Worm (Caenorhabditis elegans) whole organism, young adult: ENCODE measurements around the gene sbsp-1.

Experiments
- F10E7.11 ChIP-seq: sonication (generic microtip); optimal IDR thresholded peaks from 2 replicates; lab custom pipeline; 2017; ENCODE audit warnings: mild to moderate bottlenecking, missing genetic modification characterization, moderate library complexity, missing compliant biosample characterization
- F23B12.7 ChIP-seq: sonication (generic microtip); optimal IDR thresholded peaks from 2 replicates; lab custom pipeline; 2017; ENCODE audit warnings: missing genetic modification characterization, mild to moderate bottlenecking, missing compliant biosample characterization, antibody characterized with exemption, moderate library complexity; ENCODE audit not compliant: insufficient read depth
- F33H1.4 ChIP-seq: fragments of 200-800 bp; sonication (Bioruptor generic); IDR thresholded peaks from 2 replicates; pipeline ENCODE4 v1.3.6; 2022; ENCODE audit warnings: missing genetic modification reagents, missing genetic modification characterization, missing compliant biosample characterization
- F37B4.10 ChIP-seq: fragments of 200-800 bp; sonication (Bioruptor generic); IDR thresholded peaks from 2 replicates; pipeline ENCODE4 v1.3.6; 2022; ENCODE audit warnings: missing genetic modification characterization, missing compliant biosample characterization
- F39B2.1 ChIP-seq: fragments of 200-800 bp; sonication (Bioruptor generic); IDR thresholded peaks from 2 replicates; pipeline ENCODE4 v1.3.6; 2022; ENCODE audit warnings: missing genetic modification reagents, missing genetic modification characterization, missing compliant biosample characterization
- F49E8.2 ChIP-seq: sonication (generic microtip); optimal IDR thresholded peaks from 3 replicates; lab custom pipeline; 2017; ENCODE audit warnings: missing genetic modification characterization, mild to moderate bottlenecking, missing compliant biosample characterization, antibody characterized with exemption, moderate library complexity; ENCODE audit not compliant: insufficient read depth
- F52B5.7 ChIP-seq: sonication (generic microtip); optimal IDR thresholded peaks from 2 replicates; lab custom pipeline; 2016; ENCODE audit warnings: mild to moderate bottlenecking, missing genetic modification characterization, missing compliant biosample characterization
- F55B11.4 ChIP-seq: sonication (generic microtip); optimal IDR thresholded peaks from 2 replicates; lab custom pipeline; 2016; ENCODE audit warnings: missing compliant biosample characterization, missing genetic modification characterization, borderline replicate concordance; ENCODE audit not compliant: insufficient read depth
- Y53F4B.3 ChIP-seq: fragments of 200-800 bp; sonication (Bioruptor generic); IDR thresholded peaks from 2 replicates; pipeline ENCODE4 v1.3.6; 2022; ENCODE audit warnings: missing genetic modification reagents, missing genetic modification characterization, missing compliant biosample characterization
- Y53G8AR.9 ChIP-seq: fragments of 200-800 bp; sonication (Bioruptor generic); conservative IDR thresholded peaks from 2 replicates; pipeline ENCODE4 v1.3.6; 2022; ENCODE audit warnings: missing genetic modification reagents, missing genetic modification characterization, missing compliant biosample characterization
- Y67H2A.10 ChIP-seq: fragments of 200-800 bp; sonication (Bioruptor generic); conservative IDR thresholded peaks from 2 replicates; pipeline ENCODE4 v1.3.6; 2022; ENCODE audit warnings: missing genetic modification reagents, missing genetic modification characterization, missing compliant biosample characterization
- akir-1 ChIP-seq: fragments of 200-800 bp; sonication (Bioruptor generic); optimal IDR thresholded peaks from 2 replicates; lab custom pipeline; 2018; ENCODE audit warnings: mild to moderate bottlenecking, missing genetic modification characterization, moderate library complexity, missing compliant biosample characterization
- ama-1 ChIP-seq, 3 experiments: fragments of 150-350 bp in 1 of 3; sonication (generic microtip) in 2 of 3; optimal IDR thresholded peaks; 2 replicates each; lab custom pipeline; 2014 to 2018; ENCODE audit warnings: missing biosample characterization in 2 of 3, missing genetic modification characterization in 2 of 3, missing genetic modification reagents in 2 of 3
- aptf-3 ChIP-seq: fragments of 200-800 bp; sonication (Bioruptor generic); IDR thresholded peaks from 2 replicates; pipeline ENCODE4 v1.3.6; 2022; ENCODE audit warnings: missing genetic modification characterization, missing compliant biosample characterization
- athp-1 ChIP-seq: sonication (generic microtip); optimal IDR thresholded peaks from 2 replicates; lab custom pipeline; 2017; ENCODE audit warnings: mild to moderate bottlenecking, missing genetic modification characterization, missing compliant biosample characterization
- ceh-100 ChIP-seq: fragments of 200-800 bp; sonication (Bioruptor generic); IDR thresholded peaks from 2 replicates; pipeline ENCODE4 v1.3.6; 2022; ENCODE audit warnings: missing genetic modification reagents, missing genetic modification characterization, missing compliant biosample characterization
- ceh-40 ChIP-seq: fragments of 200-800 bp; sonication (Bioruptor generic); IDR thresholded peaks from 2 replicates; pipeline ENCODE4 v1.3.6; 2022; ENCODE audit warnings: missing genetic modification characterization, missing compliant biosample characterization
- ceh-91 ChIP-seq: fragments of 200-800 bp; sonication (Bioruptor generic); IDR thresholded peaks from 2 replicates; pipeline ENCODE4 v1.3.6; 2022; ENCODE audit warnings: missing genetic modification reagents, missing genetic modification characterization, missing compliant biosample characterization
- chd-7 ChIP-seq: sonication (generic microtip); optimal IDR thresholded peaks from 2 replicates; lab custom pipeline; 2016; ENCODE audit warnings: mild to moderate bottlenecking, missing genetic modification characterization, moderate library complexity, missing compliant biosample characterization
- egl-18 ChIP-seq: fragments of 200-800 bp; sonication (Bioruptor generic); IDR thresholded peaks from 2 replicates; pipeline ENCODE4 v1.3.6; 2022; ENCODE audit warnings: missing genetic modification reagents, missing genetic modification characterization, missing compliant biosample characterization
- egrh-3 ChIP-seq: fragments of 200-800 bp; sonication (Bioruptor generic); IDR thresholded peaks from 2 replicates; pipeline ENCODE4 v1.3.6; 2022; ENCODE audit warnings: missing genetic modification reagents, missing genetic modification characterization, missing compliant biosample characterization
- him-1 ChIP-seq: sonication (generic microtip); optimal IDR thresholded peaks from 2 replicates; lab custom pipeline; 2016; ENCODE audit warnings: missing genotype, missing genetic modification reagents, missing genetic modification characterization, missing compliant biosample characterization
- hlh-12 ChIP-seq: sonication (generic microtip); optimal IDR thresholded peaks from 2 replicates; lab custom pipeline; 2016; ENCODE audit warnings: missing genetic modification characterization, missing compliant biosample characterization
- hlh-26 ChIP-seq: fragments of 200-800 bp; sonication (Bioruptor generic); conservative IDR thresholded peaks from 2 replicates; pipeline ENCODE4 v1.3.6; 2022; ENCODE audit warnings: missing genetic modification reagents, missing genetic modification characterization, missing compliant biosample characterization
- hmg-20 ChIP-seq: fragments of 200-800 bp; sonication (Bioruptor generic); IDR thresholded peaks from 2 replicates; pipeline ENCODE4 v1.3.6; 2022; ENCODE audit warnings: missing genetic modification reagents, missing genetic modification characterization, missing compliant biosample characterization
- hsf-1 ChIP-seq: fragments of 200-800 bp; sonication (Bioruptor generic); IDR thresholded peaks from 2 replicates; pipeline ENCODE4 v1.3.6; 2022; ENCODE audit warnings: missing genetic modification reagents, missing genetic modification characterization, missing compliant biosample characterization
- lin-35 ChIP-seq, 3 experiments: fragments of 150-350 bp in 2 of 3; sonication (generic microtip) in 1 of 3; optimal IDR thresholded peaks; 2 replicates each; lab custom pipeline; 2014 to 2018; ENCODE audit warnings: missing biosample characterization in 3 of 3, missing genetic modification characterization in 3 of 3, missing genetic modification reagents in 3 of 3
- lin-54 ChIP-seq: fragments of 200-800 bp; sonication (Bioruptor generic); optimal IDR thresholded peaks from 2 replicates; lab custom pipeline; 2018; ENCODE audit warnings: mild to moderate bottlenecking, missing genetic modification characterization, missing compliant biosample characterization
- lsy-27 ChIP-seq: sonication (generic microtip); optimal IDR thresholded peaks from 2 replicates; lab custom pipeline; 2017; ENCODE audit warnings: missing genetic modification characterization, mild to moderate bottlenecking, missing compliant biosample characterization, antibody characterized with exemption, missing genotype, borderline replicate concordance; ENCODE audit not compliant: insufficient read depth
- madf-6 ChIP-seq: fragments of 200-800 bp; sonication (Bioruptor generic); IDR thresholded peaks from 2 replicates; pipeline ENCODE4 v1.3.6; 2022; ENCODE audit warnings: missing genetic modification reagents, missing genetic modification characterization, missing compliant biosample characterization
- mel-28 ChIP-seq: sonication (generic microtip); optimal IDR thresholded peaks from 2 replicates; lab custom pipeline; 2016; ENCODE audit warnings: borderline replicate concordance, mild to moderate bottlenecking, missing genetic modification characterization, missing compliant biosample characterization
- mes-4 ChIP-seq: sonication (generic microtip); optimal IDR thresholded peaks from 2 replicates; lab custom pipeline; 2016; ENCODE audit warnings: missing genotype, missing genetic modification characterization, missing compliant biosample characterization
- nfya-1 ChIP-seq: sonication (generic microtip); optimal IDR thresholded peaks from 2 replicates; lab custom pipeline; 2017; ENCODE audit warnings: antibody characterized with exemption, missing compliant biosample characterization, missing genetic modification characterization, borderline replicate concordance; ENCODE audit not compliant: insufficient read depth
- nfyb-1 ChIP-seq: fragments of 200-800 bp; sonication (Bioruptor generic); IDR thresholded peaks from 2 replicates; pipeline ENCODE4 v1.3.6; 2022; ENCODE audit warnings: missing genetic modification reagents, missing genetic modification characterization, missing compliant biosample characterization
- nhr-27 ChIP-seq: fragments of 200-800 bp; sonication (Bioruptor generic); optimal IDR thresholded peaks from 2 replicates; lab custom pipeline; 2018; ENCODE audit warnings: mild to moderate bottlenecking, missing genetic modification characterization, moderate library complexity, missing compliant biosample characterization
- nhr-90 ChIP-seq: sonication (generic microtip); optimal IDR thresholded peaks from 2 replicates; lab custom pipeline; 2016; ENCODE audit warnings: missing genotype, mild to moderate bottlenecking, missing genetic modification characterization, missing compliant biosample characterization
- repo-1 ChIP-seq: sonication (generic microtip); optimal IDR thresholded peaks from 2 replicates; lab custom pipeline; 2017; ENCODE audit warnings: mild to moderate bottlenecking, missing genetic modification characterization, missing compliant biosample characterization
- sea-2 ChIP-seq: fragments of 200-800 bp; sonication (Bioruptor generic); IDR thresholded peaks from 2 replicates; pipeline ENCODE4 v1.3.6; 2022; ENCODE audit warnings: missing genetic modification characterization, missing compliant biosample characterization
- snpc-3.4 ChIP-seq: sonication (generic microtip); optimal IDR thresholded peaks from 2 replicates; lab custom pipeline; 2017; ENCODE audit warnings: missing genetic modification characterization, mild to moderate bottlenecking, missing compliant biosample characterization, antibody characterized with exemption, moderate library complexity, missing genotype, missing genetic modification reagents
- snpc-4 ChIP-seq, 5 experiments: fragments of 150-350 bp in 1 of 5; sonication (generic microtip) in 4 of 5; optimal IDR thresholded peaks; 2 replicates each; lab custom pipeline; 2014 to 2018; ENCODE audit warnings: missing genetic modification characterization in 5 of 5, missing biosample characterization in 3 of 5, antibody characterized with exemption in 2 of 5, mild to moderate bottlenecking in 2 of 5, missing compliant biosample characterization in 2 of 5, missing genotype in 2 of 5, moderate library complexity in 2 of 5, missing genetic modification reagents in 1 of 5
- tbp1 ChIP-seq: fragments of 200-800 bp; sonication (Bioruptor generic); optimal IDR thresholded peaks from 2 replicates; lab custom pipeline; 2018; ENCODE audit warnings: mild to moderate bottlenecking, missing genetic modification characterization, missing compliant biosample characterization
- unc-130 ChIP-seq: sonication (generic microtip); optimal IDR thresholded peaks from 2 replicates; lab custom pipeline; 2016; ENCODE audit warnings: missing genetic modification reagents, missing genetic modification characterization, missing compliant biosample characterization
- unc-62 ChIP-seq: fragments of 150-350 bp; optimal IDR thresholded peaks from 2 replicates; lab custom pipeline; 2014; ENCODE audit warnings: missing biosample characterization, missing genetic modification reagents, missing genetic modification characterization
- ztf-22 ChIP-seq: fragments of 200-800 bp; sonication (Bioruptor generic); optimal IDR thresholded peaks from 2 replicates; lab custom pipeline; 2018; ENCODE audit warnings: mild to moderate bottlenecking, missing genetic modification characterization, moderate library complexity, missing compliant biosample characterization
- ztf-25 ChIP-seq: fragments of 200-800 bp; sonication (Bioruptor generic); IDR thresholded peaks from 2 replicates; pipeline ENCODE4 v1.3.6; 2022; ENCODE audit warnings: missing genetic modification reagents, missing genetic modification characterization, missing compliant biosample characterization
- ztf-3 ChIP-seq: fragments of 200-800 bp; sonication (Bioruptor generic); optimal IDR thresholded peaks from 2 replicates; lab custom pipeline; 2018; ENCODE audit warnings: mild to moderate bottlenecking, missing genetic modification characterization, missing compliant biosample characterization

Gene sbsp-1

ce11 chrIII:10820592-10821242, 12.0 kb upstream of the sbsp-1 start:
- TF ChIP-seq nfya-1 (tag; lab: Kevin White, UChicago) (no peak), F23B12.7 (tag; lab: Kevin White, UChicago) (peak; percentile 16), ama-1 (optimal IDR thresholded peaks at IDR 0.05; lab: Kevin White, UChicago) (no peak), ama-1 (GFP tag; optimal IDR thresholded peaks at IDR 0.05; lab: Kevin White, UChicago) (no peak), lin-35 (GFP tag; optimal IDR thresholded peaks at IDR 0.05; lab: Kevin White, UChicago) (no peak), mes-4 (tag; lab: Kevin White, UChicago) (no peak), Y67H2A.10 (GFP tag; lab: Robert Waterston, UW) (no peak), egrh-3 (GFP tag; lab: Robert Waterston, UW) (no peak), ceh-91 (GFP tag; lab: Robert Waterston, UW) (no peak; the same call in 1 of the 2 replicates), F37B4.10 (GFP tag; lab: Robert Waterston, UW) (no peak), nhr-90 (tag; lab: Kevin White, UChicago) (no peak), tbp1 (no peak), F55B11.4 (tag; lab: Kevin White, UChicago) (no peak), F52B5.7 (no peak), snpc-3.4 (no peak), snpc-4 (GFP tag; optimal IDR thresholded peaks at IDR 0.05; lab: Kevin White, UChicago) (no peak), snpc-4 (tag; optimal IDR thresholded peaks at IDR 0.05; lab: Kevin White, UChicago) (no peak), him-1 (tag; lab: Kevin White, UChicago) (peak; percentile 6), repo-1 (no peak), madf-6 (GFP tag; lab: Robert Waterston, UW) (peak; percentile 78), F33H1.4 (GFP tag; lab: Robert Waterston, UW) (peak; percentile 88), Y53F4B.3 (GFP tag; lab: Robert Waterston, UW) (no peak), athp-1 (tag; lab: Kevin White, UChicago) (no peak), F49E8.2 (no peak), aptf-3 (GFP tag; lab: Robert Waterston, UW) (no peak), hmg-20 (GFP tag; lab: Robert Waterston, UW) (no peak), nhr-27 (tag; lab: Kevin White, UChicago) (no peak), ceh-40 (GFP tag; lab: Robert Waterston, UW) (no peak), ceh-100 (GFP tag; lab: Robert Waterston, UW) (no peak), ztf-25 (no peak), nfyb-1 (0 out of 2 replicates have a peak, but pooled peaks have one; percentile 23), egl-18 (GFP tag; lab: Robert Waterston, UW) (no peak), unc-130 (no peak), sea-2 (GFP tag; lab: Robert Waterston, UW) (no peak), akir-1 (no peak), lin-54 (GFP tag; lab: Kevin White, UChicago) (no peak), hlh-26 (GFP tag; lab: Robert Waterston, UW) (no peak), chd-7 (tag; lab: Kevin White, UChicago) (no peak), F39B2.1 (GFP tag; lab: Robert Waterston, UW) (no peak), mel-28 (tag; lab: Kevin White, UChicago) (no peak), hlh-12 (tag; lab: Kevin White, UChicago) (no peak), ztf-22 (GFP tag; lab: Kevin White, UChicago) (no peak), F10E7.11 (no peak), Y53G8AR.9 (0 out of 2 replicates have a peak, but pooled peaks have one; percentile 48), lsy-27 (tag; lab: Kevin White, UChicago) (no peak), unc-62 (GFP tag; lab: Kevin White, UChicago) (no peak), hsf-1 (GFP tag; lab: Robert Waterston, UW) (no peak), ztf-3 (GFP tag; lab: Kevin White, UChicago) (no peak)
